Worm (Caenorhabditis elegans): ENCODE results near the gene znf-598.

znf-598 gene

DNA sequence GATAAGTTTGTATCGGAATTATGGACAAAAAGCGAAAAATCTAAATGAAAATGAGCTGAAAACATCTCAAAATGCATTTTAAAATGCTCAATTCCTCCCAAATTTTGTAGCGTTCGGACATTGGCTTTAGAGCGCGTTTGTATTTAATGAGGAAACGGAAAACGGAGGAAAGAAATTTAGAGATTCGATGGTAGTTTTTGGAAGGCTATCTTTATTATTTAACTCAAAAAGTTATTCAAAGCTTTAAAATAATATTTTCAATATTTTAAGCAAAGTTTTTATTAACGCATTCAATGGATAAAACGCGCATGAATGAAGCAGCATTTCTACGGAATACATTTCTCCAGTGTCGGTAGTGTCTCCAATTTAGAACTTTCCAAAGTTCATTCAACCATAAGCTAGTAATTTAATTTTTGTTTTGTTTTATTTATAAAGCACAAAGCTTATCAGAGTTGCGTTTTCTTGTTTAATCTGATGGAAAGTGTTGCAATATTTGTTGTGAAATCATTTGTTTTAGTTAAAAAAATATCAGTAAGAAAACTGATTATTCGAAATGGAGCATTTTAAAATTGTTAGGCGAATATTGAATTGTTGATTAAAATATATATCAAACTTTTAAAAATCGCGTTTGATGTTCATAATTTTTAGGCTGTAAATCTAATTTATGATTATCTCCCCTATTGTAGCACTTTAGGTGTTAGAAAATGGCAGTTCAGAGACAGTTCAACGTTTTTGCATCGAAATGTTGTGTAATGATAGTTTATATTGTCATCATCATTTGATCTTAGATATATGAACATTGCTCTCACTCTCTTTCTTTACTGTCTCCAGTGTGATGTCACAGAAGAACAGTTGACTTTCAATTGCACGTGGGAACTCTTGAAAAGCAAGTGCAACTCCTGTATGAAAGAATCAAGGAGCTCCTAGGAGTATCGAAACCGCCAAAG lies 47.3 kb downstream of the znf-598 start (continued):
- no peak for TF ChIP-seq ceh-22 (tag; optimal IDR thresholded peaks at IDR 0.05)
- peak; percentile 87 for TF ChIP-seq C08G9.2 (tag; optimal IDR thresholded peaks at IDR 0.05)
- TF ChIP-seq ceh-6 (GFP tag; optimal IDR thresholded peaks at IDR 0.05), result no peak
- peak; percentile 68 for TF ChIP-seq ref-2 (tag; optimal IDR thresholded peaks at IDR 0.05)
- peak; percentile 76 for TF ChIP-seq tbx-2 (tag; optimal IDR thresholded peaks at IDR 0.05)
- peak; percentile 7 for TF ChIP-seq fkh-6 (tag; optimal IDR thresholded peaks at IDR 0.05)
- TF ChIP-seq pha-4 (tag; optimal IDR thresholded peaks at IDR 0.05), result no peak
- TF ChIP-seq eyg-1 (tag; optimal IDR thresholded peaks at IDR 0.05), result no peak
- TF ChIP-seq npax-4 (tag; optimal IDR thresholded peaks at IDR 0.05), result no peak
- TF ChIP-seq lin-11 (tag; optimal IDR thresholded peaks at IDR 0.05), result no peak
- no peak for TF ChIP-seq ceh-48 (tag; optimal IDR thresholded peaks at IDR 0.05)
- TF ChIP-seq ceh-14 (tag; optimal IDR thresholded peaks at IDR 0.05), result peak; percentile 65
- TF ChIP-seq ceh-9 (tag; optimal IDR thresholded peaks at IDR 0.05), result no peak
- no peak for TF ChIP-seq T23F11.4 (GFP tag; optimal IDR thresholded peaks at IDR 0.05)
- peak; percentile 59 for TF ChIP-seq hlh-8 (tag; optimal IDR thresholded peaks at IDR 0.05)
- TF ChIP-seq sox-2 (GFP tag; IDR thresholded peaks at IDR 0.05), result no peak
- no peak for TF ChIP-seq nhr-11 (tag; optimal IDR thresholded peaks at IDR 0.05)
- no peak for TF ChIP-seq hlh-6 (tag; optimal IDR thresholded peaks at IDR 0.05)
- TF ChIP-seq syd-9 (tag; optimal IDR thresholded peaks at IDR 0.05), result peak; percentile 51
- no peak for TF ChIP-seq ceh-30 (tag; optimal IDR thresholded peaks at IDR 0.05)
- peak; percentile 82 for TF ChIP-seq elt-2 (tag; optimal IDR thresholded peaks at IDR 0.05)
- no peak for TF ChIP-seq ceh-19 (GFP tag; optimal IDR thresholded peaks at IDR 0.05)
- TF ChIP-seq pax-1 (tag; optimal IDR thresholded peaks at IDR 0.05), result no peak
- no peak for TF ChIP-seq madf-2 (tag; optimal IDR thresholded peaks at IDR 0.05)
- TF ChIP-seq ceh-24 (tag; optimal IDR thresholded peaks at IDR 0.05), result no peak
- peak; percentile 59 for TF ChIP-seq ztf-16 (tag; optimal IDR thresholded peaks at IDR 0.05)
- TF ChIP-seq hlh-15 (tag; optimal IDR thresholded peaks at IDR 0.05), result peak; percentile 17
- peak; percentile 84 for TF ChIP-seq ets-4 (tag; optimal IDR thresholded peaks at IDR 0.05)
- no peak for TF ChIP-seq K02D7.2 (tag; optimal IDR thresholded peaks at IDR 0.05)
- TF ChIP-seq ceh-45 (GFP tag; IDR thresholded peaks at IDR 0.05), result no peak
- peak; percentile 84 for TF ChIP-seq ceh-2 (tag; optimal IDR thresholded peaks at IDR 0.05)
- TF ChIP-seq unc-55 (GFP tag; optimal IDR thresholded peaks at IDR 0.05), result no peak
- TF ChIP-seq unc-86 (tag; optimal IDR thresholded peaks at IDR 0.05), result peak; percentile 5

DNA sequence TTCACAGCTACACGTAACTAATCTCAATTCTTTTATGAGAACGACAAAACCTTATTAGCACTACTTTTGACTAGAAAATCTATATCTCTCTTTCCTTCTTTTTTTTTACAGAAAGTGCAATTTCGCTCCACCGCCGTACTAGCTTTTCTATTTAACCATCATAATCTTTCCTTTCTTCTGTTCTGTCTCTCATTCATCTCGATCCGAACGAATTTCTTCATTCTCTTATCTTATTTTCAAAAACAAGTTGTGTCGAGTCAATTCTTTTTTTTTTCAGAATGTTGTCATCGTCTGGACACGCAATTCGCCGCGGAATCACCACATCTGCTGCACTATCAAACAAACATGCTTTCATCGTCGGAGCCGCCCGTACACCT lies 47.9 kb downstream of the znf-598 start, which contains the start of gene kat-1:
Gene kat-1 (plus strand): TSS at position 278 of the 377 bp plus-strand sequence.
- TF ChIP-seq elt-4 (tag; optimal IDR thresholded peaks at IDR 0.05), result no peak
- no peak for TF ChIP-seq Y22D7AL.16 (tag; optimal IDR thresholded peaks at IDR 0.05)
- TF ChIP-seq ama-1 (optimal IDR thresholded peaks at IDR 0.05), result no peak
- no peak for TF ChIP-seq madf-2 (tag; optimal IDR thresholded peaks at IDR 0.05)
- TF ChIP-seq ref-2 (tag; optimal IDR thresholded peaks at IDR 0.05), result no peak
- no peak for TF ChIP-seq sox-2 (GFP tag; IDR thresholded peaks at IDR 0.05)
- TF ChIP-seq pag-3 (tag; optimal IDR thresholded peaks at IDR 0.05; ENCODE audit: borderline replicate concordance), result no peak
- TF ChIP-seq ceh-48 (tag; optimal IDR thresholded peaks at IDR 0.05), result no peak
- no peak for TF ChIP-seq sdc-2 (tag; optimal IDR thresholded peaks at IDR 0.05)

DNA sequence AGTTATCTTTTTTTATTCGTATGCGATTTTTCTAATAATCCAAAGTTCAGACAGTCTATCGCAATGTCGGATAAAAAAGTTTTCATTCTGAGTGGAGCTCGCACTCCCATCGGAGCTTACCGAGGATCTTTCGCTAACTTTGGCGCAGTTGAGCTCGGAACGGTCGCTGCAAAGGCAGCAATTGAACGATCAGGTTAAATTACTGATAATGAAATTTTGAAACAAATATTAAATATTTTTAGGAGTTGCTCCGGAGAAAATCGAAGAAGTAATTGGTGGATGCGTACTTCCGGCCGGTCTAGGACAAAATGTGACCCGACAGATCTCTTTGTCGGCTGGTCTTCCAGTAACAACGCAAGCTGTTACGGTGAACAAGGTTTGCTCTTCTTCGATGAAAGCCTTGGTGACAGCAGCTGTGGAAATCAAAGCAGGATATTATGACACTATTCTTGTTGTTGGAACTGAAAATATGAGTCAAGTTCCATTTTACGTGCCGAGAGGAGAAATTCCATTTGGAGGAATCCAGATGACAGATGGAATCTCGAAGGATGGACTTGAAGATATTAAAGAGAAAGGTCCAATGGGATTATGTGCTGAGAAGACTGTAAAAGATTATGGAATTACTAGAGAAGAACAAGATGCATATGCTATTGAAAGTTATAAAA lies 50.1 kb downstream of the znf-598 start, which contains the start of gene T02G5.7:
Gene T02G5.7 (plus strand): TSS at position 51 of the 665 bp plus-strand sequence.
- no peak for TF ChIP-seq hlh-13 (GFP tag; optimal IDR thresholded peaks at IDR 0.05)
- no peak for TF ChIP-seq K09A11.1 (tag; optimal IDR thresholded peaks at IDR 0.05; ENCODE audit: insufficient read depth)
- TF ChIP-seq ceh-22 (tag; optimal IDR thresholded peaks at IDR 0.05), result no peak
- TF ChIP-seq C08G9.2 (tag; optimal IDR thresholded peaks at IDR 0.05), result no peak
- TF ChIP-seq pat-9 (tag; optimal IDR thresholded peaks at IDR 0.05), result no peak
- TF ChIP-seq ama-1 (optimal IDR thresholded peaks at IDR 0.05), result no peak
- no peak for TF ChIP-seq sox-2 (GFP tag; IDR thresholded peaks at IDR 0.05)
- no peak for TF ChIP-seq unc-3 (GFP tag; conservative IDR thresholded peaks at IDR 0.05)
- TF ChIP-seq unc-3 (tag; optimal IDR thresholded peaks at IDR 0.05), result no peak
- TF ChIP-seq syd-9 (tag; optimal IDR thresholded peaks at IDR 0.05), result no peak
- TF ChIP-seq elt-2 (tag; optimal IDR thresholded peaks at IDR 0.05), result no peak
- no peak for TF ChIP-seq che-1 (tag; optimal IDR thresholded peaks at IDR 0.05)
- no peak for TF ChIP-seq elt-4 (tag; optimal IDR thresholded peaks at IDR 0.05)
- no peak for TF ChIP-seq F13H6.1 (tag; optimal IDR thresholded peaks at IDR 0.05)

Data from whole organism, late embryonic.